Worm (Caenorhabditis elegans) whole organism, young adult: ENCODE measurements around the gene H38K22.6.
A peak's percentile ranks its signal among the peaks of the same experiment; 100 is the strongest.

ENCODE experiments used
- B0019.2 ChIP-seq: fragments of 200-800 bp; sonication (Bioruptor generic); conservative IDR thresholded peaks from 2 replicates; pipeline ENCODE4 v1.3.6; 2022; ENCODE audit warnings: missing genetic modification reagents, missing genetic modification characterization, missing compliant biosample characterization
- B0035.1 ChIP-seq: sonication (generic microtip); optimal IDR thresholded peaks from 2 replicates; lab custom pipeline; 2016; ENCODE audit warnings: missing genetic modification characterization, mild to moderate bottlenecking, missing compliant biosample characterization, missing genotype, missing genetic modification reagents
- F10E7.11 ChIP-seq: sonication (generic microtip); optimal IDR thresholded peaks from 2 replicates; lab custom pipeline; 2017; ENCODE audit warnings: mild to moderate bottlenecking, missing genetic modification characterization, moderate library complexity, missing compliant biosample characterization
- F22D6.2 ChIP-seq: sonication (generic microtip); optimal IDR thresholded peaks from 2 replicates; lab custom pipeline; 2016; ENCODE audit warnings: mild to moderate bottlenecking, missing genetic modification characterization, missing compliant biosample characterization
- F37B4.10 ChIP-seq: fragments of 200-800 bp; sonication (Bioruptor generic); IDR thresholded peaks from 2 replicates; pipeline ENCODE4 v1.3.6; 2022; ENCODE audit warnings: missing genetic modification characterization, missing compliant biosample characterization
- F55B11.4 ChIP-seq: sonication (generic microtip); optimal IDR thresholded peaks from 2 replicates; lab custom pipeline; 2016; ENCODE audit warnings: missing compliant biosample characterization, missing genetic modification characterization, borderline replicate concordance; ENCODE audit not compliant: insufficient read depth
- T26A5.8 ChIP-seq: sonication (generic microtip); optimal IDR thresholded peaks from 2 replicates; lab custom pipeline; 2016; ENCODE audit warnings: missing genetic modification characterization, missing compliant biosample characterization
- Y95B8A.8 ChIP-seq: fragments of 200-800 bp; sonication (Bioruptor generic); IDR thresholded peaks from 2 replicates; pipeline ENCODE4 v1.3.6; 2022; ENCODE audit warnings: missing genetic modification reagents, missing genetic modification characterization, missing compliant biosample characterization
- aptf-2 ChIP-seq: fragments of 200-800 bp; sonication (Bioruptor generic); conservative IDR thresholded peaks from 2 replicates; pipeline ENCODE4 v1.3.6; 2022; ENCODE audit warnings: missing genetic modification reagents, missing genetic modification characterization, missing compliant biosample characterization
- atf-7 ChIP-seq: sonication (generic microtip); optimal IDR thresholded peaks from 2 replicates; lab custom pipeline; 2017; ENCODE audit warnings: mild to moderate bottlenecking, missing genetic modification characterization, missing compliant biosample characterization
- athp-1 ChIP-seq: sonication (generic microtip); optimal IDR thresholded peaks from 2 replicates; lab custom pipeline; 2017; ENCODE audit warnings: mild to moderate bottlenecking, missing genetic modification characterization, missing compliant biosample characterization
- bed-1 ChIP-seq: fragments of 200-800 bp; sonication (Bioruptor generic); IDR thresholded peaks from 2 replicates; pipeline ENCODE4 v1.3.6; 2022; ENCODE audit warnings: missing genetic modification reagents, missing genetic modification characterization, missing compliant biosample characterization
- bed-2 ChIP-seq: fragments of 200-800 bp; sonication (Bioruptor generic); IDR thresholded peaks from 2 replicates; pipeline ENCODE4 v1.3.6; 2022; ENCODE audit warnings: missing genetic modification reagents, missing genetic modification characterization, missing compliant biosample characterization
- ccch-3 ChIP-seq: fragments of 200-800 bp; sonication (Bioruptor generic); optimal IDR thresholded peaks from 2 replicates; lab custom pipeline; 2018; ENCODE audit warnings: mild to moderate bottlenecking, missing genetic modification characterization, missing compliant biosample characterization
- cebp-2 ChIP-seq: fragments of 200-800 bp; sonication (Bioruptor generic); IDR thresholded peaks from 2 replicates; pipeline ENCODE4 v1.3.6; 2022; ENCODE audit warnings: missing genetic modification characterization, missing compliant biosample characterization
- ceh-79 ChIP-seq: sonication (generic microtip); optimal IDR thresholded peaks from 2 replicates; lab custom pipeline; 2017; ENCODE audit warnings: mild to moderate bottlenecking, missing genetic modification characterization, missing compliant biosample characterization
- dox-1 ChIP-seq: fragments of 200-800 bp; sonication (Bioruptor generic); IDR thresholded peaks from 2 replicates; pipeline ENCODE4 v1.3.6; 2022; ENCODE audit warnings: missing genetic modification reagents, missing genetic modification characterization, missing compliant biosample characterization
- dpff-1 ChIP-seq: sonication (generic microtip); optimal IDR thresholded peaks from 2 replicates; lab custom pipeline; 2017; ENCODE audit warnings: mild to moderate bottlenecking, missing genetic modification characterization, missing compliant biosample characterization
- egl-18 ChIP-seq: fragments of 200-800 bp; sonication (Bioruptor generic); IDR thresholded peaks from 2 replicates; pipeline ENCODE4 v1.3.6; 2022; ENCODE audit warnings: missing genetic modification reagents, missing genetic modification characterization, missing compliant biosample characterization
- egl-44 ChIP-seq: fragments of 200-800 bp; sonication (Bioruptor generic); IDR thresholded peaks from 2 replicates; pipeline ENCODE4 v1.3.6; 2022; ENCODE audit warnings: missing genetic modification reagents, missing genetic modification characterization, missing compliant biosample characterization
- egrh-3 ChIP-seq: fragments of 200-800 bp; sonication (Bioruptor generic); IDR thresholded peaks from 2 replicates; pipeline ENCODE4 v1.3.6; 2022; ENCODE audit warnings: missing genetic modification reagents, missing genetic modification characterization, missing compliant biosample characterization
- ekl-4 ChIP-seq: fragments of 200-800 bp; sonication (Bioruptor generic); IDR thresholded peaks from 2 replicates; pipeline ENCODE4 v1.3.6; 2022; ENCODE audit warnings: missing genetic modification reagents, missing genetic modification characterization, missing compliant biosample characterization
- hlh-12 ChIP-seq: sonication (generic microtip); optimal IDR thresholded peaks from 2 replicates; lab custom pipeline; 2016; ENCODE audit warnings: missing genetic modification characterization, missing compliant biosample characterization
- hlh-26 ChIP-seq: fragments of 200-800 bp; sonication (Bioruptor generic); conservative IDR thresholded peaks from 2 replicates; pipeline ENCODE4 v1.3.6; 2022; ENCODE audit warnings: missing genetic modification reagents, missing genetic modification characterization, missing compliant biosample characterization
- hmg-1.2 ChIP-seq: fragments of 200-800 bp; sonication (Bioruptor generic); IDR thresholded peaks from 2 replicates; pipeline ENCODE4 v1.3.6; 2022; ENCODE audit warnings: missing genetic modification reagents, missing genetic modification characterization, missing compliant biosample characterization
- let-526 ChIP-seq: fragments of 200-800 bp; sonication (Bioruptor generic); IDR thresholded peaks from 2 replicates; pipeline ENCODE4 v1.3.6; 2022; ENCODE audit warnings: missing genetic modification reagents, missing genetic modification characterization, missing compliant biosample characterization
- lin-26 ChIP-seq: fragments of 200-800 bp; sonication (Bioruptor generic); IDR thresholded peaks from 2 replicates; pipeline ENCODE4 v1.3.6; 2022; ENCODE audit warnings: missing genetic modification reagents, missing genetic modification characterization, missing compliant biosample characterization
- lin-35 ChIP-seq, 3 experiments: fragments of 150-350 bp in 2 of 3; sonication (generic microtip) in 1 of 3; optimal IDR thresholded peaks; 2 replicates each; lab custom pipeline; 2014 to 2018; ENCODE audit warnings: missing biosample characterization in 3 of 3, missing genetic modification characterization in 3 of 3, missing genetic modification reagents in 3 of 3
- lin-40 ChIP-seq: sonication (generic microtip); optimal IDR thresholded peaks from 2 replicates; lab custom pipeline; 2016; ENCODE audit warnings: missing genetic modification characterization, mild to moderate bottlenecking, missing compliant biosample characterization, missing genotype, missing genetic modification reagents
- lsy-27 ChIP-seq: sonication (generic microtip); optimal IDR thresholded peaks from 2 replicates; lab custom pipeline; 2017; ENCODE audit warnings: missing genetic modification characterization, mild to moderate bottlenecking, missing compliant biosample characterization, antibody characterized with exemption, missing genotype, borderline replicate concordance; ENCODE audit not compliant: insufficient read depth
- madf-10 ChIP-seq: sonication (generic microtip); optimal IDR thresholded peaks from 2 replicates; lab custom pipeline; 2016; ENCODE audit warnings: mild to moderate bottlenecking, missing genetic modification characterization, missing compliant biosample characterization
- madf-6 ChIP-seq: fragments of 200-800 bp; sonication (Bioruptor generic); IDR thresholded peaks from 2 replicates; pipeline ENCODE4 v1.3.6; 2022; ENCODE audit warnings: missing genetic modification reagents, missing genetic modification characterization, missing compliant biosample characterization
- madf-8 ChIP-seq: fragments of 200-800 bp; sonication (Bioruptor generic); conservative IDR thresholded peaks from 2 replicates; pipeline ENCODE4 v1.3.6; 2022; ENCODE audit warnings: missing genetic modification reagents, missing genetic modification characterization, missing compliant biosample characterization
- nfya-1 ChIP-seq: sonication (generic microtip); optimal IDR thresholded peaks from 2 replicates; lab custom pipeline; 2017; ENCODE audit warnings: antibody characterized with exemption, missing compliant biosample characterization, missing genetic modification characterization, borderline replicate concordance; ENCODE audit not compliant: insufficient read depth
- nhr-179 ChIP-seq: sonication (generic microtip); optimal IDR thresholded peaks from 2 replicates; lab custom pipeline; 2016; ENCODE audit warnings: mild to moderate bottlenecking, missing genetic modification characterization, missing compliant biosample characterization
- pbrm-1 ChIP-seq: fragments of 200-800 bp; sonication (Bioruptor generic); IDR thresholded peaks from 2 replicates; pipeline ENCODE4 v1.3.6; 2022; ENCODE audit warnings: missing genetic modification reagents, missing genetic modification characterization, missing compliant biosample characterization
- rcor-1 ChIP-seq: fragments of 200-800 bp; sonication (Bioruptor generic); IDR thresholded peaks from 2 replicates; pipeline ENCODE4 v1.3.6; 2022; ENCODE audit warnings: missing genetic modification reagents, missing genetic modification characterization, missing compliant biosample characterization
- rpc-1 ChIP-seq, 2 experiments: fragments of 150-350 bp in 1 of 2; sonication (generic microtip) in 1 of 2; optimal IDR thresholded peaks; 2 replicates each; lab custom pipeline; 2014 to 2018; ENCODE audit warnings: missing biosample characterization in 1 of 2, missing genetic modification characterization in 1 of 2, missing genetic modification reagents in 1 of 2, missing genotype in 1 of 2
- sea-2 ChIP-seq: fragments of 200-800 bp; sonication (Bioruptor generic); IDR thresholded peaks from 2 replicates; pipeline ENCODE4 v1.3.6; 2022; ENCODE audit warnings: missing genetic modification characterization, missing compliant biosample characterization
- snpc-1.3 ChIP-seq: sonication (generic microtip); optimal IDR thresholded peaks from 2 replicates; lab custom pipeline; 2017; ENCODE audit warnings: missing genetic modification characterization, mild to moderate bottlenecking, missing compliant biosample characterization, antibody characterized with exemption, moderate library complexity, missing genotype, missing genetic modification reagents; ENCODE audit not compliant: insufficient read depth
- tbp1 ChIP-seq: fragments of 200-800 bp; sonication (Bioruptor generic); optimal IDR thresholded peaks from 2 replicates; lab custom pipeline; 2018; ENCODE audit warnings: mild to moderate bottlenecking, missing genetic modification characterization, missing compliant biosample characterization
- tbx-9 ChIP-seq: sonication (generic microtip); optimal IDR thresholded peaks from 2 replicates; lab custom pipeline; 2016; ENCODE audit warnings: borderline replicate concordance, missing genetic modification characterization, inconsistent platforms, missing compliant biosample characterization
- tlf-1 ChIP-seq: fragments of 200-800 bp; sonication (Bioruptor generic); optimal IDR thresholded peaks from 2 replicates; lab custom pipeline; 2018; ENCODE audit warnings: mild to moderate bottlenecking, missing genetic modification characterization, missing compliant biosample characterization
- unc-62 ChIP-seq: fragments of 150-350 bp; optimal IDR thresholded peaks from 2 replicates; lab custom pipeline; 2014; ENCODE audit warnings: missing biosample characterization, missing genetic modification reagents, missing genetic modification characterization
- zfh-2 ChIP-seq: fragments of 200-800 bp; sonication (Bioruptor generic); conservative IDR thresholded peaks from 2 replicates; pipeline ENCODE4 v1.3.6; 2022; ENCODE audit warnings: missing genetic modification reagents, missing genetic modification characterization, missing compliant biosample characterization
- zim-3 ChIP-seq: sonication (generic microtip); optimal IDR thresholded peaks from 2 replicates; lab custom pipeline; 2017; ENCODE audit warnings: mild to moderate bottlenecking, missing genetic modification characterization, moderate library complexity, missing compliant biosample characterization
- ztf-26 ChIP-seq: sonication (generic microtip); optimal IDR thresholded peaks from 2 replicates; lab custom pipeline; 2017; ENCODE audit warnings: missing genetic modification characterization, missing compliant biosample characterization
- ztf-28 ChIP-seq: fragments of 200-800 bp; sonication (Bioruptor generic); IDR thresholded peaks from 2 replicates; pipeline ENCODE4 v1.3.6; 2022; ENCODE audit warnings: missing genetic modification reagents, missing genetic modification characterization, missing compliant biosample characterization
- ztf-6 ChIP-seq: fragments of 200-800 bp; sonication (Bioruptor generic); IDR thresholded peaks from 2 replicates; pipeline ENCODE4 v1.3.6; 2022; ENCODE audit warnings: missing genetic modification reagents, missing genetic modification characterization, missing compliant biosample characterization

Gene H38K22.6

DNA sequence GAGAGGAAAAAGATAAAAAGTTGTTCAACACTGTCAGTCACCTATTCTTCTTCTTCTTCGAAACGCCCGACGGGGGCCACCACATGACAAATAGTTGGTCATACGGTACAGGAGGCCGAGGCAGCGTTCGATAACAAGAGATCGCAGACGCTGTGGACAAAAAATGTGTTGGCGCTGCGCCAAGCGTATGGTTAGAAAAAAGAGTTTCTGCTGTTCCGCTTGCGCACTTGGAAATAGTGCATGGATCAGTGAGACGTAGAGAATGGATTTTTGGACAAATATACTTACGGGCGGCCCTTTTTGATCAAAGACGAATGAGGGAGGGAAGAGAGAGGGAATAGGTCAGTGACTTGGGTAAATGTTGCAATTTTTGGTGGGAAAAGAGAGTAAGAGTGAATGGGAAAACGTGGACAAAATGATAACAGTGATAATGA, 35.5 kb upstream of the H38K22.6 start:
- no peak for TF ChIP-seq ccch-3
- peak; percentile 35 for TF ChIP-seq unc-62 (GFP tag; lab: Kevin White, UChicago)
- TF ChIP-seq Y95B8A.8, result no peak
- 0 out of 2 replicates have a peak, but pooled peaks have one; percentile 10 for TF ChIP-seq rcor-1 (GFP tag; lab: Robert Waterston, UW)
- TF ChIP-seq lin-26 (GFP tag; lab: Robert Waterston, UW), result no peak
- TF ChIP-seq lsy-27 (tag; lab: Kevin White, UChicago), result no peak
- no peak for TF ChIP-seq ztf-6 (GFP tag; lab: Robert Waterston, UW)
- peak; percentile 14 for TF ChIP-seq F22D6.2 (tag; lab: Kevin White, UChicago)
- no peak for TF ChIP-seq bed-2 (GFP tag; lab: Robert Waterston, UW)
- 0 out of 2 replicates have a peak, but pooled peaks have one; percentile 60 for TF ChIP-seq let-526
- TF ChIP-seq ceh-79 (tag; lab: Kevin White, UChicago), result no peak
- peak; percentile 73 for TF ChIP-seq zfh-2 (GFP tag; lab: Robert Waterston, UW)
- TF ChIP-seq dpff-1 (tag; lab: Kevin White, UChicago), result no peak
- TF ChIP-seq madf-8 (GFP tag; lab: Robert Waterston, UW), result no peak
- peak; percentile 43 for TF ChIP-seq tbp1 (GFP tag; lab: Kevin White, UChicago)
- no peak for TF ChIP-seq hlh-12 (tag; lab: Kevin White, UChicago)
- peak; percentile 75 for TF ChIP-seq ztf-26 (tag; lab: Kevin White, UChicago)
- TF ChIP-seq bed-1 (GFP tag; lab: Robert Waterston, UW), result no peak
- peak; percentile 78 for TF ChIP-seq dox-1 (GFP tag; lab: Robert Waterston, UW)
- no peak for TF ChIP-seq madf-6 (GFP tag; lab: Robert Waterston, UW)
- no peak for TF ChIP-seq ekl-4 (GFP tag; lab: Robert Waterston, UW)
- TF ChIP-seq F37B4.10 (GFP tag; lab: Robert Waterston, UW), result no peak
- peak; percentile 63; the same call in 1 of the 2 replicates for TF ChIP-seq egl-44 (GFP tag; lab: Robert Waterston, UW)
- no peak for TF ChIP-seq T26A5.8
- TF ChIP-seq madf-10 (tag; lab: Kevin White, UChicago), result peak; percentile 64
- TF ChIP-seq sea-2, result no peak
- peak; percentile 77 for TF ChIP-seq lin-40 (tag; lab: Kevin White, UChicago)
- no peak for TF ChIP-seq F55B11.4
- no peak for TF ChIP-seq ztf-28 (GFP tag; lab: Robert Waterston, UW)
- TF ChIP-seq cebp-2, result no peak
- peak; percentile 77 for TF ChIP-seq atf-7 (tag; lab: Kevin White, UChicago)
- no peak for TF ChIP-seq egl-18 (GFP tag; lab: Robert Waterston, UW)
- TF ChIP-seq F10E7.11, result no peak
- no peak for TF ChIP-seq tlf-1 (GFP tag; lab: Kevin White, UChicago)
- no peak for TF ChIP-seq hlh-26
- TF ChIP-seq athp-1, result no peak
- TF ChIP-seq rpc-1 (optimal IDR thresholded peaks at IDR 0.05; lab: Kevin White, UChicago), result no peak
- no peak for TF ChIP-seq rpc-1 (tag; optimal IDR thresholded peaks at IDR 0.05; lab: Kevin White, UChicago)
- no peak for TF ChIP-seq aptf-2
- no peak for TF ChIP-seq nhr-179
- TF ChIP-seq B0019.2 (GFP tag; lab: Robert Waterston, UW), result no peak
- no peak for TF ChIP-seq lin-35 (GFP tag; optimal IDR thresholded peaks at IDR 0.05; lab: Kevin White, UChicago)
- TF ChIP-seq pbrm-1 (GFP tag; lab: Robert Waterston, UW), result 0 out of 2 replicates have a peak, but pooled peaks have one; percentile 52
- no peak for TF ChIP-seq B0035.1 (tag; lab: Kevin White, UChicago)
- no peak for TF ChIP-seq snpc-1.3 (tag; lab: Kevin White, UChicago)
- TF ChIP-seq hmg-1.2 (GFP tag; lab: Robert Waterston, UW), result peak; percentile 83
- TF ChIP-seq nfya-1, result no peak
- TF ChIP-seq egrh-3 (GFP tag; lab: Robert Waterston, UW), result no peak
- no peak for TF ChIP-seq zim-3 (tag; lab: Kevin White, UChicago)
- no peak for TF ChIP-seq tbx-9 (tag; lab: Kevin White, UChicago)
